Worm (Caenorhabditis elegans): Measurements from ENCODE around the gene F21G4.3.

- TF ChIP-seq blmp-1 (tag; optimal IDR thresholded peaks at IDR 0.05; ENCODE audit: insufficient read depth) (no peak), nhr-129 (tag; optimal IDR thresholded peaks at IDR 0.05) (no peak), nhr-77 (tag; optimal IDR thresholded peaks at IDR 0.05) (no peak), nhr-237 (tag; optimal IDR thresholded peaks at IDR 0.05) (no peak), elt-1 (tag; optimal IDR thresholded peaks at IDR 0.05) (no peak), skn-1 (tag; optimal IDR thresholded peaks at IDR 0.05) (no peak), egl-27 (tag; optimal IDR thresholded peaks at IDR 0.05) (no peak), ama-1 (optimal IDR thresholded peaks at IDR 0.05) (no peak), ceh-82 (tag; optimal IDR thresholded peaks at IDR 0.05) (no peak), zag-1 (tag; optimal IDR thresholded peaks at IDR 0.05) (no peak), alr-1 (tag; optimal IDR thresholded peaks at IDR 0.05) (no peak), lin-39 (tag; optimal IDR thresholded peaks at IDR 0.05) (no peak), unc-39 (tag; optimal IDR thresholded peaks at IDR 0.05) (no peak)
These were observed 46.4 kb downstream of the F21G4.3 start for ce11 chrX:9941379-9941778.

All from whole organism, L2 larva.